Fruit fly (Drosophila melanogaster) whole organism, embryonic: ENCODE measurements around the gene GC2.
A peak's percentile ranks its signal among the peaks of the same experiment; 100 is the strongest.

ENCODE experiments used
- B-H2 ChIP-seq: fragments of 200-800 bp; sonication (Bioruptor generic); optimal IDR thresholded peaks from 2 replicates; lab custom pipeline; 2018; ENCODE audit warnings: missing biosample characterization, mild to moderate bottlenecking, missing genetic modification characterization
- BEAF-32 ChIP-seq: fragments of 200-800 bp; sonication (Bioruptor generic); optimal IDR thresholded peaks from 3 replicates; lab custom pipeline; 2017; ENCODE audit warnings: missing biosample characterization, missing genetic modification characterization, mild to moderate bottlenecking, moderate library complexity, missing genetic modification reagents
- Bgb ChIP-seq: fragments of 200-800 bp; sonication (Bioruptor generic); IDR thresholded peaks from 2 replicates; pipeline ENCODE4 v1.3.6; 2022; ENCODE audit warnings: missing biosample characterization, missing genetic modification characterization; ENCODE audit not compliant: partially characterized antibody
- BtbVII ChIP-seq: fragments of 200-800 bp; sonication (Bioruptor generic); optimal IDR thresholded peaks from 3 replicates; lab custom pipeline; 2017; ENCODE audit warnings: missing biosample characterization, mild to moderate bottlenecking, missing genetic modification characterization
- C15 ChIP-seq: fragments of 200-800 bp; sonication (Bioruptor generic); IDR thresholded peaks from 3 replicates; pipeline ENCODE4 v1.3.6; 2022; ENCODE audit warnings: missing biosample characterization, missing genetic modification characterization
- CG10274 ChIP-seq: fragments of 200-800 bp; sonication (Bioruptor generic); optimal IDR thresholded peaks from 3 replicates; lab custom pipeline; 2017; ENCODE audit warnings: missing biosample characterization, mild to moderate bottlenecking, missing genetic modification characterization
- CG11504 ChIP-seq: fragments of 200-800 bp; sonication (Bioruptor generic); optimal IDR thresholded peaks from 3 replicates; lab custom pipeline; 2019; ENCODE audit warnings: missing biosample characterization, mild to moderate bottlenecking, missing genetic modification characterization, moderate library complexity
- CG12299 ChIP-seq: fragments of 200-800 bp; sonication (Bioruptor generic); optimal IDR thresholded peaks from 2 replicates; lab custom pipeline; 2018; ENCODE audit warnings: missing biosample characterization, mild to moderate bottlenecking, missing genetic modification characterization
- CG13424 ChIP-seq: fragments of 200-800 bp; sonication (Bioruptor generic); optimal IDR thresholded peaks from 2 replicates; lab custom pipeline; 2019; ENCODE audit warnings: missing biosample characterization, mild to moderate bottlenecking, missing genetic modification characterization, moderate library complexity
- CG15514 ChIP-seq: fragments of 200-800 bp; sonication (Bioruptor generic); optimal IDR thresholded peaks from 3 replicates; lab custom pipeline; 2017; ENCODE audit warnings: missing biosample characterization, missing genetic modification characterization, mild to moderate bottlenecking, moderate library complexity, missing genetic modification reagents
- CG1603 ChIP-seq: fragments of 200-800 bp; sonication (Bioruptor generic); optimal IDR thresholded peaks from 2 replicates; lab custom pipeline; 2019; ENCODE audit warnings: missing biosample characterization, mild to moderate bottlenecking, missing genetic modification characterization, moderate library complexity
- CG17186 ChIP-seq: fragments of 200-800 bp; sonication (Bioruptor generic); optimal IDR thresholded peaks from 3 replicates; lab custom pipeline; 2017; ENCODE audit warnings: missing biosample characterization, missing genetic modification reagents, missing genetic modification characterization
- CG17802 ChIP-seq: fragments of 200-800 bp; sonication (Bioruptor generic); optimal IDR thresholded peaks from 2 replicates; lab custom pipeline; 2018; ENCODE audit warnings: missing biosample characterization, mild to moderate bottlenecking, missing genetic modification characterization, moderate library complexity
- CG17829 ChIP-seq: fragments of 200-800 bp; optimal IDR thresholded peaks from 2 replicates; lab custom pipeline; 2019; ENCODE audit warnings: missing biosample characterization, mild to moderate bottlenecking, missing genetic modification characterization, moderate library complexity
- CG2120 ChIP-seq: fragments of 200-800 bp; sonication (Bioruptor generic); optimal IDR thresholded peaks from 3 replicates; lab custom pipeline; 2016; ENCODE audit warnings: missing biosample characterization, missing genetic modification characterization
- CG2712 ChIP-seq: fragments of 200-800 bp; optimal IDR thresholded peaks from 3 replicates; lab custom pipeline; 2019; ENCODE audit warnings: missing biosample characterization, mild to moderate bottlenecking, missing genetic modification characterization, moderate library complexity
- CG2875 ChIP-seq: fragments of 200-800 bp; sonication (Bioruptor generic); optimal IDR thresholded peaks from 2 replicates; lab custom pipeline; 2017; ENCODE audit warnings: missing biosample characterization, mild to moderate bottlenecking, missing genetic modification characterization, missing genetic modification reagents
- CG30020 ChIP-seq: fragments of 200-800 bp; optimal IDR thresholded peaks from 2 replicates; lab custom pipeline; 2019; ENCODE audit warnings: missing biosample characterization, mild to moderate bottlenecking, missing genetic modification characterization, moderate library complexity
- CG30403 ChIP-seq: fragments of 200-800 bp; sonication (Bioruptor generic); optimal IDR thresholded peaks from 3 replicates; lab custom pipeline; 2016; ENCODE audit warnings: missing biosample characterization, missing genetic modification characterization
- CG31441 ChIP-seq: fragments of 200-800 bp; sonication (Bioruptor generic); IDR thresholded peaks from 2 replicates; pipeline ENCODE4 v1.3.6; 2022; ENCODE audit warnings: missing biosample characterization, missing genetic modification characterization
- CG8290 ChIP-seq, 3 experiments: fragments of 200-800 bp; sonication (Bioruptor generic); optimal IDR thresholded peaks; 2 replicates each; lab custom pipeline; 2016 to 2019; ENCODE audit warnings: missing biosample characterization in 3 of 3, missing genetic modification characterization in 3 of 3, mild to moderate bottlenecking in 2 of 3, moderate library complexity in 1 of 3
- CG8388 ChIP-seq: fragments of 200-800 bp; sonication (Bioruptor generic); optimal IDR thresholded peaks from 2 replicates; lab custom pipeline; 2019; ENCODE audit warnings: missing biosample characterization, mild to moderate bottlenecking, missing genetic modification characterization, moderate library complexity
- CG9797 ChIP-seq: fragments of 200-800 bp; sonication (Bioruptor generic); optimal IDR thresholded peaks from 3 replicates; lab custom pipeline; 2018; ENCODE audit warnings: missing biosample characterization, mild to moderate bottlenecking, missing genetic modification characterization
- CG9932 ChIP-seq: fragments of 200-800 bp; sonication (Bioruptor generic); IDR thresholded peaks from 2 replicates; pipeline ENCODE4 v1.3.6; 2022; ENCODE audit warnings: missing biosample characterization, missing genetic modification characterization
- Dp ChIP-seq: fragments of 200-800 bp; sonication (Bioruptor generic); optimal IDR thresholded peaks from 2 replicates; lab custom pipeline; 2018; ENCODE audit warnings: missing biosample characterization, mild to moderate bottlenecking, missing genetic modification characterization, moderate library complexity
- HLH54F ChIP-seq: fragments of 200-800 bp; sonication (Bioruptor generic); optimal IDR thresholded peaks from 3 replicates; lab custom pipeline; 2016; ENCODE audit warnings: missing biosample characterization, missing genetic modification characterization
- Hr51 ChIP-seq, 2 experiments: fragments of 200-800 bp; sonication (Bioruptor generic); optimal IDR thresholded peaks; 2 replicates in 1 of 2; 3 replicates in 1 of 2; lab custom pipeline; 2016 to 2018; ENCODE audit warnings: missing biosample characterization in 2 of 2, missing genetic modification characterization in 2 of 2, mild to moderate bottlenecking in 1 of 2, moderate library complexity in 1 of 2
- Hsf ChIP-seq: fragments of 200-800 bp; sonication (Bioruptor generic); optimal IDR thresholded peaks from 3 replicates; lab custom pipeline; 2016; ENCODE audit warnings: missing biosample characterization, missing genetic modification characterization
- MESR4 ChIP-seq: fragments of 200-800 bp; sonication (Bioruptor generic); optimal IDR thresholded peaks from 2 replicates; lab custom pipeline; 2018; ENCODE audit warnings: missing biosample characterization, mild to moderate bottlenecking, missing genetic modification characterization, moderate library complexity
- Optix ChIP-seq: fragments of 200-800 bp; sonication (Bioruptor generic); IDR thresholded peaks from 3 replicates; pipeline ENCODE4 v1.3.6; 2022; ENCODE audit warnings: missing biosample characterization, missing genetic modification characterization
- Xrp1 ChIP-seq: fragments of 200-800 bp; sonication (Bioruptor generic); IDR thresholded peaks from 2 replicates; pipeline ENCODE4 v1.3.6; 2022; ENCODE audit warnings: missing biosample characterization, missing genetic modification characterization
- YL-1 ChIP-seq: fragments of 200-800 bp; sonication (Bioruptor generic); optimal IDR thresholded peaks from 3 replicates; lab custom pipeline; 2017; ENCODE audit warnings: missing biosample characterization, mild to moderate bottlenecking, missing genetic modification characterization
- br ChIP-seq: fragments of >200 bp; optimal IDR thresholded peaks from 2 replicates; lab custom pipeline; 2017
- cad ChIP-seq: fragments of >200 bp; optimal IDR thresholded peaks from 2 replicates; lab custom pipeline; 2017; ENCODE audit warnings: missing biosample characterization, missing genetic modification characterization
- ci ChIP-seq: fragments of 200-800 bp; sonication (Bioruptor generic); IDR thresholded peaks from 3 replicates; pipeline ENCODE4 v1.3.6; 2022; ENCODE audit warnings: missing biosample characterization, missing genetic modification characterization
- ems ChIP-seq: fragments of 200-800 bp; sonication (Bioruptor generic); optimal IDR thresholded peaks from 3 replicates; lab custom pipeline; 2016; ENCODE audit warnings: missing biosample characterization, missing genetic modification characterization
- ftz-f1 ChIP-seq: fragments of 200-800 bp; sonication (Bioruptor generic); optimal IDR thresholded peaks from 2 replicates; lab custom pipeline; 2016; ENCODE audit warnings: missing biosample characterization, missing genetic modification characterization
- gcm ChIP-seq: fragments of 200-800 bp; sonication (Bioruptor generic); optimal IDR thresholded peaks from 2 replicates; lab custom pipeline; 2019; ENCODE audit warnings: missing biosample characterization, mild to moderate bottlenecking, missing genetic modification characterization, moderate library complexity
- grau ChIP-seq: fragments of 200-800 bp; optimal IDR thresholded peaks from 3 replicates; lab custom pipeline; 2019; ENCODE audit warnings: missing biosample characterization, mild to moderate bottlenecking, missing genetic modification characterization, moderate library complexity
- gro ChIP-seq: fragments of 200-800 bp; sonication (Bioruptor generic); optimal IDR thresholded peaks from 2 replicates; lab custom pipeline; 2016; ENCODE audit warnings: missing biosample characterization, missing genetic modification characterization
- her ChIP-seq: fragments of 200-800 bp; sonication (Bioruptor generic); optimal IDR thresholded peaks from 2 replicates; lab custom pipeline; 2016; ENCODE audit warnings: missing biosample characterization, missing genetic modification characterization
- nmo ChIP-seq: fragments of 200-800 bp; sonication (Bioruptor generic); optimal IDR thresholded peaks from 2 replicates; lab custom pipeline; 2018; ENCODE audit warnings: missing biosample characterization, mild to moderate bottlenecking, missing genetic modification characterization, moderate library complexity
- nom ChIP-seq: fragments of 200-800 bp; sonication (Bioruptor generic); optimal IDR thresholded peaks from 2 replicates; lab custom pipeline; 2017; ENCODE audit warnings: missing biosample characterization, missing genetic modification characterization, mild to moderate bottlenecking, moderate library complexity, missing genetic modification reagents
- pzg ChIP-seq: fragments of 200-800 bp; sonication (Bioruptor generic); optimal IDR thresholded peaks from 3 replicates; lab custom pipeline; 2018; ENCODE audit warnings: missing biosample characterization, mild to moderate bottlenecking, missing genetic modification characterization, moderate library complexity
- sens ChIP-seq: fragments of 200-800 bp; sonication (Bioruptor generic); peaks from one replicate; lab custom pipeline; 2016; ENCODE audit warnings: missing biosample characterization, missing genetic modification characterization
- ssp ChIP-seq: fragments of 200-800 bp; sonication (Bioruptor generic); IDR thresholded peaks from 2 replicates; pipeline ENCODE4 v1.3.6; 2022; ENCODE audit warnings: missing biosample characterization, missing genetic modification characterization
- stwl ChIP-seq: fragments of 200-800 bp; sonication (Bioruptor generic); optimal IDR thresholded peaks from 3 replicates; lab custom pipeline; 2018; ENCODE audit warnings: missing biosample characterization, mild to moderate bottlenecking, missing genetic modification characterization, moderate library complexity
- toy ChIP-seq: fragments of 200-800 bp; sonication (Bioruptor generic); IDR thresholded peaks from 2 replicates; pipeline ENCODE4 v1.3.6; 2022; ENCODE audit warnings: missing biosample characterization, missing genetic modification characterization
- vvl ChIP-seq: fragments of 200-800 bp; sonication (Bioruptor generic); IDR thresholded peaks from 2 replicates; pipeline ENCODE4 v1.3.6; 2022; ENCODE audit warnings: missing biosample characterization, missing genetic modification characterization
- zf30C ChIP-seq: fragments of 200-800 bp; sonication (Bioruptor generic); optimal IDR thresholded peaks from 3 replicates; lab custom pipeline; 2018; ENCODE audit warnings: missing biosample characterization, mild to moderate bottlenecking, missing genetic modification characterization

GC2 gene

dm6 chr3R:11974631-11975030 is 3.1 kb downstream of the GC2 start, which contains the start of gene Tango9:
Gene Tango9, minus strand, starts transcription at chr3R:11974910.
- no peak for TF ChIP-seq CG31441
- no peak for TF ChIP-seq BtbVII (GFP tag; lab: Kevin White, UChicago)
- TF ChIP-seq CG30403 (GFP tag; lab: Kevin White, UChicago), result no peak
- no peak for TF ChIP-seq br (lab: Kevin White, UChicago)
- no peak for TF ChIP-seq CG8388
- TF ChIP-seq Bgb (GFP tag; lab: Robert Waterston, UW), result no peak
- TF ChIP-seq Optix (GFP tag; lab: Robert Waterston, UW), result no peak
- TF ChIP-seq CG2712 (tag; lab: Kevin White, UChicago), result peak; percentile 25
- peak; percentile 22 for TF ChIP-seq her
- peak; percentile 95 for TF ChIP-seq CG17802 (tag; lab: Kevin White, UChicago)
- TF ChIP-seq Dp (GFP tag; lab: Kevin White, UChicago), result peak; percentile 90
- TF ChIP-seq CG9797, result peak; percentile 84
- peak; percentile 57 for TF ChIP-seq nom (GFP tag; lab: Kevin White, UChicago)
- peak; percentile 14 for TF ChIP-seq CG2120 (GFP tag; lab: Kevin White, UChicago)
- TF ChIP-seq cad, result no peak
- peak; percentile 83 for TF ChIP-seq stwl (tag; lab: Kevin White, UChicago)
- TF ChIP-seq C15, result no peak
- TF ChIP-seq ssp (GFP tag; lab: Robert Waterston, UW), result 0 out of 2 replicates have a peak, but pooled peaks have one; percentile 5
- TF ChIP-seq CG1603 (tag; lab: Kevin White, UChicago), result peak; percentile 71
- TF ChIP-seq grau (tag; lab: Kevin White, UChicago), result peak; percentile 13
- peak; percentile 47 for TF ChIP-seq CG11504 (tag; lab: Kevin White, UChicago)
- peak; percentile 11 for TF ChIP-seq ftz-f1
- TF ChIP-seq CG17829 (tag; lab: Kevin White, UChicago), result peak; percentile 21
- TF ChIP-seq pzg (GFP tag; lab: Kevin White, UChicago), result peak; percentile 87
- no peak for TF ChIP-seq toy (GFP tag; lab: Robert Waterston, UW)
- TF ChIP-seq CG17186, result peak; percentile 12
- TF ChIP-seq CG30020 (tag; lab: Kevin White, UChicago), result peak; percentile 11
- TF ChIP-seq ci (GFP tag; lab: Robert Waterston, UW), result peak; percentile 62; the same call in 2 of the 3 replicates
- no peak for TF ChIP-seq CG2875 (GFP tag; lab: Kevin White, UChicago)
- TF ChIP-seq HLH54F (GFP tag; lab: Kevin White, UChicago), result no peak
- TF ChIP-seq zf30C (GFP tag; lab: Kevin White, UChicago), result no peak
- TF ChIP-seq CG12299, result peak; percentile 19
- 0 out of 2 replicates have a peak, but pooled peaks have one; percentile 25 for TF ChIP-seq Xrp1 (GFP tag; lab: Robert Waterston, UW)
- peak; percentile 38 for TF ChIP-seq BEAF-32 (GFP tag; lab: Kevin White, UChicago)
- TF ChIP-seq YL-1 (GFP tag; lab: Kevin White, UChicago), result peak; percentile 39
- no peak for TF ChIP-seq gcm (GFP tag; lab: Kevin White, UChicago)
- no peak for TF ChIP-seq ems
- 0 out of 2 replicates have a peak, but pooled peaks have one; percentile 33 for TF ChIP-seq vvl (GFP tag; lab: Robert Waterston, UW)
- TF ChIP-seq CG8290 (GFP tag; optimal IDR thresholded peaks at IDR 0.05; lab: Kevin White, UChicago), result no peak
- TF ChIP-seq CG8290 (tag; optimal IDR thresholded peaks at IDR 0.05; lab: Kevin White, UChicago), result peak in 1 of 2 experiments; percentile 36
- peak; percentile 62 for TF ChIP-seq CG15514 (GFP tag; lab: Kevin White, UChicago)
- TF ChIP-seq CG10274 (GFP tag; lab: Kevin White, UChicago), result peak; percentile 60
- peak; percentile 9 for TF ChIP-seq Hsf (GFP tag; lab: Kevin White, UChicago)
- TF ChIP-seq B-H2 (GFP tag; lab: Kevin White, UChicago), result peak; percentile 23
- TF ChIP-seq MESR4 (GFP tag; lab: Kevin White, UChicago), result peak; percentile 37
- TF ChIP-seq Hr51 (GFP tag; optimal IDR thresholded peaks at IDR 0.05; lab: Kevin White, UChicago), result no peak
- peak; percentile 84 for TF ChIP-seq sens (GFP tag; lab: Kevin White, UChicago)
- peak; percentile 1 for TF ChIP-seq CG13424 (tag; lab: Kevin White, UChicago)
- TF ChIP-seq CG9932 (GFP tag; lab: Robert Waterston, UW), result no peak
- no peak for TF ChIP-seq gro (GFP tag; lab: Kevin White, UChicago)
- TF ChIP-seq nmo (GFP tag; lab: Kevin White, UChicago), result peak; percentile 25
